Fruit fly (Drosophila melanogaster) whole organism, embryonic: ENCODE results near the gene CG3632.

Experiments
- ATbp ChIP-seq: fragments of 200-800 bp; sonication (Bioruptor generic); optimal IDR thresholded peaks from 2 replicates; lab custom pipeline; 2017; ENCODE audit warnings: missing biosample characterization, mild to moderate bottlenecking, missing genetic modification characterization, missing genetic modification reagents
- Adf1 ChIP-seq: fragments of 200-800 bp; sonication (Bioruptor generic); IDR thresholded peaks from 2 replicates; pipeline ENCODE4 v1.3.6; 2022; ENCODE audit warnings: missing biosample characterization, missing genetic modification characterization
- B-H2 ChIP-seq: fragments of 200-800 bp; sonication (Bioruptor generic); optimal IDR thresholded peaks from 2 replicates; lab custom pipeline; 2018; ENCODE audit warnings: missing biosample characterization, mild to moderate bottlenecking, missing genetic modification characterization
- BEAF-32 ChIP-seq: fragments of 200-800 bp; sonication (Bioruptor generic); optimal IDR thresholded peaks from 3 replicates; lab custom pipeline; 2017; ENCODE audit warnings: missing biosample characterization, missing genetic modification characterization, mild to moderate bottlenecking, moderate library complexity, missing genetic modification reagents
- CG10209 ChIP-seq: fragments of 200-800 bp; sonication (Bioruptor generic); optimal IDR thresholded peaks from 3 replicates; lab custom pipeline; 2017; ENCODE audit warnings: missing biosample characterization, mild to moderate bottlenecking, missing genetic modification characterization, missing genetic modification reagents
- CG10462 ChIP-seq: fragments of 200-800 bp; sonication (Bioruptor generic); optimal IDR thresholded peaks from 2 replicates; lab custom pipeline; 2016; ENCODE audit warnings: missing biosample characterization, missing genetic modification characterization
- CG12744 ChIP-seq: fragments of 200-800 bp; sonication (Bioruptor generic); optimal IDR thresholded peaks from 2 replicates; lab custom pipeline; 2016; ENCODE audit warnings: missing biosample characterization, missing genetic modification characterization
- CG13296 ChIP-seq: fragments of 200-800 bp; sonication (Bioruptor generic); optimal IDR thresholded peaks from 3 replicates; lab custom pipeline; 2018; ENCODE audit warnings: missing biosample characterization, mild to moderate bottlenecking, missing genetic modification characterization
- CG14667 ChIP-seq: fragments of 200-800 bp; sonication (Bioruptor generic); IDR thresholded peaks from 2 replicates; pipeline ENCODE4 v1.3.6; 2022; ENCODE audit warnings: missing biosample characterization, missing genetic modification characterization
- CG14860 ChIP-seq: fragments of 200-800 bp; sonication (Bioruptor generic); IDR thresholded peaks from 3 replicates; pipeline ENCODE4 v1.3.6; 2022; ENCODE audit warnings: missing biosample characterization, missing genetic modification characterization; ENCODE audit not compliant: partially characterized antibody
- CG1792 ChIP-seq: fragments of 200-800 bp; sonication (Bioruptor generic); optimal IDR thresholded peaks from 2 replicates; lab custom pipeline; 2016; ENCODE audit warnings: missing biosample characterization, missing genetic modification characterization
- CG2875 ChIP-seq: fragments of 200-800 bp; sonication (Bioruptor generic); optimal IDR thresholded peaks from 2 replicates; lab custom pipeline; 2017; ENCODE audit warnings: missing biosample characterization, mild to moderate bottlenecking, missing genetic modification characterization, missing genetic modification reagents
- CG3281 ChIP-seq: fragments of 200-800 bp; sonication (Bioruptor generic); optimal IDR thresholded peaks from 3 replicates; lab custom pipeline; 2017; ENCODE audit warnings: missing biosample characterization, mild to moderate bottlenecking, missing genetic modification characterization
- CG4820 ChIP-seq: fragments of 200-800 bp; sonication (Bioruptor generic); optimal IDR thresholded peaks from 3 replicates; lab custom pipeline; 2016; ENCODE audit warnings: missing biosample characterization, missing genetic modification characterization
- CG5245 ChIP-seq: fragments of 200-800 bp; sonication (Bioruptor generic); optimal IDR thresholded peaks from 3 replicates; lab custom pipeline; 2016; ENCODE audit warnings: missing biosample characterization, missing genetic modification characterization
- CG5953 ChIP-seq: fragments of 200-800 bp; sonication (Bioruptor generic); IDR thresholded peaks from 2 replicates; pipeline ENCODE4 v1.3.6; 2022; ENCODE audit warnings: missing biosample characterization, missing genetic modification characterization
- CG7786 ChIP-seq: fragments of 200-800 bp; sonication (Bioruptor generic); optimal IDR thresholded peaks from 2 replicates; lab custom pipeline; 2016; ENCODE audit warnings: missing biosample characterization, missing genetic modification characterization
- CoRest ChIP-seq: fragments of 200-800 bp; sonication (Bioruptor generic); optimal IDR thresholded peaks from 3 replicates; lab custom pipeline; 2018; ENCODE audit warnings: missing biosample characterization, mild to moderate bottlenecking, missing genetic modification characterization, moderate library complexity
- Fer3 ChIP-seq: fragments of 200-800 bp; sonication (Bioruptor generic); optimal IDR thresholded peaks from 2 replicates; lab custom pipeline; 2018; ENCODE audit warnings: missing biosample characterization, mild to moderate bottlenecking, missing genetic modification characterization, moderate library complexity
- Gsc ChIP-seq: fragments of 200-800 bp; sonication (Bioruptor generic); IDR thresholded peaks from 2 replicates; pipeline ENCODE4 v1.3.6; 2022; ENCODE audit warnings: missing biosample characterization, missing genetic modification characterization
- HLH4C ChIP-seq: fragments of 200-800 bp; sonication (Bioruptor generic); IDR thresholded peaks from 3 replicates; pipeline ENCODE4 v1.3.6; 2022; ENCODE audit warnings: missing biosample characterization, missing genetic modification characterization; ENCODE audit not compliant: partially characterized antibody
- MBD-R2 ChIP-seq: fragments of 200-800 bp; sonication (Bioruptor generic); IDR thresholded peaks from 2 replicates; pipeline ENCODE4 v1.3.6; 2022; ENCODE audit warnings: missing biosample characterization, missing genetic modification characterization
- MESR4 ChIP-seq: fragments of 200-800 bp; sonication (Bioruptor generic); optimal IDR thresholded peaks from 2 replicates; lab custom pipeline; 2018; ENCODE audit warnings: missing biosample characterization, mild to moderate bottlenecking, missing genetic modification characterization, moderate library complexity
- Max ChIP-seq: fragments of 200-800 bp; sonication (Bioruptor generic); optimal IDR thresholded peaks from 2 replicates; lab custom pipeline; 2016; ENCODE audit warnings: missing biosample characterization, mild to moderate bottlenecking, missing genetic modification characterization
- NfI ChIP-seq: fragments of 200-800 bp; sonication (Bioruptor generic); optimal IDR thresholded peaks from 3 replicates; lab custom pipeline; 2018; ENCODE audit warnings: missing biosample characterization, mild to moderate bottlenecking, missing genetic modification characterization, moderate library complexity
- Opbp ChIP-seq: fragments of 200-800 bp; sonication (Bioruptor generic); IDR thresholded peaks from 3 replicates; pipeline ENCODE4 v1.3.6; 2022; ENCODE audit warnings: missing biosample characterization, missing genetic modification characterization; ENCODE audit not compliant: partially characterized antibody
- Optix ChIP-seq: fragments of 200-800 bp; sonication (Bioruptor generic); IDR thresholded peaks from 3 replicates; pipeline ENCODE4 v1.3.6; 2022; ENCODE audit warnings: missing biosample characterization, missing genetic modification characterization
- PHDP ChIP-seq: fragments of 200-800 bp; sonication (Bioruptor generic); optimal IDR thresholded peaks from 3 replicates; lab custom pipeline; 2018; ENCODE audit warnings: missing biosample characterization, mild to moderate bottlenecking, missing genetic modification characterization, moderate library complexity
- Scr ChIP-seq: fragments of 200-800 bp; sonication (Bioruptor generic); IDR thresholded peaks from 2 replicates; pipeline ENCODE4 v1.3.6; 2022; ENCODE audit warnings: missing biosample characterization, missing genetic modification characterization; ENCODE audit not compliant: partially characterized antibody
- Sry-δ ChIP-seq: fragments of 200-800 bp; sonication (Bioruptor generic); optimal IDR thresholded peaks from 2 replicates; lab custom pipeline; 2016; ENCODE audit warnings: missing biosample characterization, missing genetic modification characterization
- Xrp1 ChIP-seq: fragments of 200-800 bp; sonication (Bioruptor generic); IDR thresholded peaks from 2 replicates; pipeline ENCODE4 v1.3.6; 2022; ENCODE audit warnings: missing biosample characterization, missing genetic modification characterization
- YL-1 ChIP-seq: fragments of 200-800 bp; sonication (Bioruptor generic); optimal IDR thresholded peaks from 3 replicates; lab custom pipeline; 2017; ENCODE audit warnings: missing biosample characterization, mild to moderate bottlenecking, missing genetic modification characterization
- abd-A ChIP-seq: fragments of 200-800 bp; sonication (Bioruptor generic); optimal IDR thresholded peaks from 3 replicates; lab custom pipeline; 2019; ENCODE audit warnings: missing biosample characterization, mild to moderate bottlenecking, missing genetic modification characterization, moderate library complexity
- dimm ChIP-seq: fragments of 200-800 bp; sonication (Bioruptor generic); IDR thresholded peaks from 2 replicates; pipeline ENCODE4 v1.3.6; 2022; ENCODE audit warnings: missing biosample characterization, missing genetic modification characterization
- gem ChIP-seq: fragments of 200-800 bp; sonication (Bioruptor generic); optimal IDR thresholded peaks from 2 replicates; lab custom pipeline; 2019; ENCODE audit warnings: missing biosample characterization, mild to moderate bottlenecking, missing genetic modification characterization, moderate library complexity
- hb ChIP-seq: fragments of 200-800 bp; sonication (Bioruptor generic); IDR thresholded peaks from 3 replicates; pipeline ENCODE4 v1.3.6; 2022; ENCODE audit warnings: missing biosample characterization, missing genetic modification characterization; ENCODE audit not compliant: partially characterized antibody
- klu ChIP-seq: fragments of 200-800 bp; sonication (Bioruptor generic); IDR thresholded peaks from 2 replicates; pipeline ENCODE4 v1.3.6; 2022; ENCODE audit warnings: missing biosample characterization, missing genetic modification characterization
- lola ChIP-seq, 3 experiments: fragments of >200 bp in 2 of 3; fragments of 200-800 bp in 1 of 3; sonication (Bioruptor generic) in 1 of 3; optimal IDR thresholded peaks; 2 replicates each; lab custom pipeline; 2017 to 2019; ENCODE audit warnings: missing biosample characterization in 3 of 3, missing genetic modification characterization in 3 of 3, mild to moderate bottlenecking in 1 of 3, moderate library complexity in 1 of 3
- mld ChIP-seq: fragments of 200-800 bp; sonication (Bioruptor generic); IDR thresholded peaks from 3 replicates; pipeline ENCODE4 v1.3.6; 2022; ENCODE audit warnings: missing biosample characterization, missing genetic modification characterization; ENCODE audit not compliant: partially characterized antibody
- nerfin-2 ChIP-seq: fragments of 200-800 bp; sonication (Bioruptor generic); IDR thresholded peaks from 2 replicates; pipeline ENCODE4 v1.3.6; 2022; ENCODE audit warnings: missing biosample characterization, missing genetic modification characterization; ENCODE audit not compliant: partially characterized antibody
- otp ChIP-seq: fragments of 200-800 bp; sonication (Bioruptor generic); IDR thresholded peaks from 3 replicates; pipeline ENCODE4, ENCODE4 v1.3.6; 2022; ENCODE audit warnings: missing biosample characterization, missing genetic modification characterization
- pros ChIP-seq: fragments of 200-800 bp; sonication (Bioruptor generic); optimal IDR thresholded peaks from 3 replicates; lab custom pipeline; 2019; ENCODE audit warnings: missing biosample characterization, mild to moderate bottlenecking, missing genetic modification characterization, moderate library complexity
- row ChIP-seq: fragments of 200-800 bp; sonication (Bioruptor generic); IDR thresholded peaks from 3 replicates; pipeline ENCODE4 v1.3.6; 2022; ENCODE audit warnings: missing biosample characterization, missing genetic modification characterization
- slbo ChIP-seq: fragments of 200-800 bp; sonication (Bioruptor generic); IDR thresholded peaks from 2 replicates; pipeline ENCODE4 v1.3.6; 2022; ENCODE audit warnings: missing biosample characterization, missing genetic modification characterization
- so ChIP-seq: fragments of 200-800 bp; sonication (Bioruptor generic); IDR thresholded peaks from 3 replicates; pipeline ENCODE4 v1.3.6; 2022; ENCODE audit warnings: missing biosample characterization, missing genetic modification characterization
- toy ChIP-seq: fragments of 200-800 bp; sonication (Bioruptor generic); IDR thresholded peaks from 2 replicates; pipeline ENCODE4 v1.3.6; 2022; ENCODE audit warnings: missing biosample characterization, missing genetic modification characterization
- vvl ChIP-seq: fragments of 200-800 bp; sonication (Bioruptor generic); IDR thresholded peaks from 2 replicates; pipeline ENCODE4 v1.3.6; 2022; ENCODE audit warnings: missing biosample characterization, missing genetic modification characterization
- wor ChIP-seq: fragments of 200-800 bp; sonication (Bioruptor generic); IDR thresholded peaks from 2 replicates; pipeline ENCODE4 v1.3.6; 2022; ENCODE audit warnings: missing biosample characterization, missing genetic modification characterization
- yki ChIP-seq: fragments of >200 bp; optimal IDR thresholded peaks from 3 replicates; lab custom pipeline; 2018

The CG3632 gene

DNA sequence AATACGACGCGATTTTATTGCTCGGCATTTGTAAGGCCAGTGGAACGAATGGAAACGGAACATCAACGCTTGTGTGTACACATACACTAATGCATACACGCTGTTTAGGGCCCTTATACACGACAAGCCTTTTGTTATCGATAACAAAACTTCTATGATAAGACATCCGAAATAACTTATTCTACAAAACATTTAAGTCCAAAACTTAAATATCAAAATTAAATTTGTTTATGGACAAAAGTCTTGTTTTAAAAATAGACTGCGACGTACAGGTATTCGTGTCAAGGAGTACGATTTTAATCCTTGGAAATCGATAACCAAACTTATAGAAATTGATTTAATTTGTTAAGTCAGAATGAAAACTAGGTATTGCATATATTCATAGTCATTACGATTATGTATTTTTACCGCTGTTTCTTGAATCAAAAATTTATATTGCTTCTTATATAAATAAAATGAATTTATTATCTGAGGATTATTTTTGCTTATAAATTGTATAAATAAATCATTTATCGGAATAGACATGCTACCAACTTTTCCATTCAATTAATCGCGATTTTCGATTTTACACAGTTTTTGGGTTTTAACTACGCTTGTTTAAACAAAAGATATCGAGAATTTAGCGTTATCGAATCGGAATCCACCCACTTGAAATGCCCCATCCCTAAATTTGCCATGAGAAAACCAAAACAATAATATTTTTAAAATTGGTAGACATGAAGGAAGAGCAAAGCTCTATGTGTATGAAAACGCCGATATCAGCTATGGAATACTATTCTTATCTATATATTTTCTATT, 16.8 kb downstream of the CG3632 start, which contains the start of the genes CG9915 and SWIP (continued):
- no peak for TF ChIP-seq CG5953 (GFP tag; lab: Robert Waterston, UW)
- no peak for TF ChIP-seq pros (GFP tag; lab: Kevin White, UChicago)
- no peak for TF ChIP-seq NfI
- TF ChIP-seq abd-A (tag; lab: Kevin White, UChicago) = no peak
- peak; percentile 79; the same call in 2 of the 3 replicates for TF ChIP-seq Opbp
- peak; percentile 36; the same call in 1 of the 2 replicates for TF ChIP-seq slbo (GFP tag; lab: Robert Waterston, UW)
- TF ChIP-seq Adf1 (GFP tag; lab: Robert Waterston, UW) = no peak
- TF ChIP-seq CG1792 = no peak
- TF ChIP-seq row (GFP tag; lab: Robert Waterston, UW) = peak; percentile 62; the same call in 2 of the 3 replicates
- TF ChIP-seq YL-1 (GFP tag; lab: Kevin White, UChicago) = peak; percentile 1
- TF ChIP-seq ATbp (GFP tag; lab: Kevin White, UChicago) = no peak
- peak; percentile 53 for TF ChIP-seq Sry-δ (GFP tag; lab: Kevin White, UChicago)
- TF ChIP-seq Fer3 (tag; lab: Kevin White, UChicago) = no peak
- TF ChIP-seq MBD-R2 = peak; percentile 27; the same call in 1 of the 2 replicates
- no peak for TF ChIP-seq CG14667 (GFP tag; lab: Robert Waterston, UW)
- TF ChIP-seq dimm = no peak
- no peak for TF ChIP-seq toy (GFP tag; lab: Robert Waterston, UW)
- no peak for TF ChIP-seq yki (lab: Kevin White, UChicago)
- TF ChIP-seq Max (GFP tag; lab: Kevin White, UChicago) = peak; percentile 21
- TF ChIP-seq otp = no peak
- TF ChIP-seq CoRest = peak; percentile 41
- TF ChIP-seq vvl (GFP tag; lab: Robert Waterston, UW) = no peak; the same call in 1 of the 2 replicates
- TF ChIP-seq CG14860 (GFP tag; lab: Robert Waterston, UW) = peak; percentile 67; the same call in 2 of the 3 replicates
- peak; percentile 27 for TF ChIP-seq CG3281 (GFP tag; lab: Kevin White, UChicago)
- no peak for TF ChIP-seq CG12744
- TF ChIP-seq B-H2 (GFP tag; lab: Kevin White, UChicago) = no peak
- TF ChIP-seq nerfin-2 = peak; percentile 77
- TF ChIP-seq HLH4C = peak; percentile 83
- peak; percentile 30 for TF ChIP-seq BEAF-32
- TF ChIP-seq Scr (GFP tag; lab: Robert Waterston, UW) = peak; percentile 60
- TF ChIP-seq CG2875 (GFP tag; lab: Kevin White, UChicago) = no peak
- TF ChIP-seq CG10462 (GFP tag; lab: Kevin White, UChicago) = no peak
- no peak for TF ChIP-seq Optix
- no peak for TF ChIP-seq CG10209 (GFP tag; lab: Kevin White, UChicago)
- peak; percentile 26; the same call in 1 of the 2 replicates for TF ChIP-seq Xrp1 (GFP tag; lab: Robert Waterston, UW)
- TF ChIP-seq wor (GFP tag; lab: Robert Waterston, UW) = no peak
- no peak for TF ChIP-seq PHDP (tag; lab: Kevin White, UChicago)
- no peak for TF ChIP-seq CG4820 (GFP tag; lab: Kevin White, UChicago)
- peak; percentile 77 for TF ChIP-seq hb (GFP tag; lab: Robert Waterston, UW)
- peak; percentile 40 for TF ChIP-seq gem (tag; lab: Kevin White, UChicago)
- peak; percentile 81 for TF ChIP-seq mld (GFP tag; lab: Robert Waterston, UW)
- TF ChIP-seq MESR4 (GFP tag; lab: Kevin White, UChicago) = no peak
- TF ChIP-seq so (GFP tag; lab: Robert Waterston, UW) = no peak
- peak in 1 of 3 experiments; percentile 53 for TF ChIP-seq lola (GFP tag; optimal IDR thresholded peaks at IDR 0.05; lab: Kevin White, UChicago)
- TF ChIP-seq CG7786 (GFP tag; lab: Kevin White, UChicago) = peak; percentile 15
- TF ChIP-seq CG13296 (GFP tag; lab: Kevin White, UChicago) = no peak
- no peak for TF ChIP-seq klu (GFP tag; lab: Robert Waterston, UW)
- no peak for TF ChIP-seq Gsc (GFP tag; lab: Robert Waterston, UW)
- TF ChIP-seq CG5245 = no peak
